Worm (Caenorhabditis elegans) whole organism, L1 larva: ENCODE results near the gene akt-2.
A peak's percentile ranks its signal among the peaks of the same experiment; 100 is the strongest.

Source experiments
- C16A3.4 ChIP-seq: fragments of 150-350 bp; optimal IDR thresholded peaks from 2 replicates; lab custom pipeline; 2014; ENCODE audit warnings: missing biosample characterization, missing genetic modification characterization
- ceh-88 ChIP-seq: fragments of 200-800 bp; sonication (Bioruptor generic); IDR thresholded peaks from 2 replicates; pipeline ENCODE4 v1.3.6; 2022; ENCODE audit warnings: missing genetic modification characterization, missing compliant biosample characterization
- elt-2 ChIP-seq: sonication (generic microtip); optimal IDR thresholded peaks from 2 replicates; lab custom pipeline; 2016; ENCODE audit warnings: missing genetic modification characterization, mild to moderate bottlenecking, inconsistent platforms, missing compliant biosample characterization, missing genetic modification reagents
- elt-3 ChIP-seq, 6 experiments: fragments of 150-350 bp in 1 of 6; sonication (generic microtip); optimal IDR thresholded peaks; 2 replicates each; lab custom pipeline; 2017 to 2018; ENCODE audit warnings: missing biosample characterization in 6 of 6, missing genetic modification characterization in 6 of 6, inconsistent platforms in 1 of 6
- fkh-4 ChIP-seq: sonication (generic microtip); optimal IDR thresholded peaks from 2 replicates; lab custom pipeline; 2016; ENCODE audit warnings: missing compliant biosample characterization, missing genetic modification characterization, borderline replicate concordance
- fkh-8 ChIP-seq: sonication (generic microtip); optimal IDR thresholded peaks from 2 replicates; lab custom pipeline; 2016; ENCODE audit warnings: mild to moderate bottlenecking, missing genetic modification characterization, missing compliant biosample characterization
- hlh-17 ChIP-seq: fragments of 200-800 bp; sonication (Bioruptor generic); optimal IDR thresholded peaks from 2 replicates; lab custom pipeline; 2018; ENCODE audit warnings: missing genetic modification characterization, mild to moderate bottlenecking, missing compliant biosample characterization, moderate library complexity, borderline replicate concordance
- hpl-2 ChIP-seq: fragments of 150-350 bp; optimal IDR thresholded peaks from 2 replicates; lab custom pipeline; 2014; ENCODE audit warnings: missing biosample characterization, missing genetic modification reagents, missing genetic modification characterization
- irx-1 ChIP-seq: sonication (generic microtip); optimal IDR thresholded peaks from 2 replicates; lab custom pipeline; 2016; ENCODE audit warnings: missing genetic modification characterization, missing compliant biosample characterization
- lin-15B ChIP-seq: fragments of 150-350 bp; sonication (generic microtip); optimal IDR thresholded peaks from 3 replicates; lab custom pipeline; 2014; ENCODE audit warnings: missing biosample characterization, missing genetic modification characterization
- lin-35 ChIP-seq, 2 experiments: fragments of 150-350 bp; optimal IDR thresholded peaks; 2 replicates each; lab custom pipeline; 2014; ENCODE audit warnings: missing biosample characterization in 2 of 2, missing genetic modification characterization in 2 of 2, missing genetic modification reagents in 2 of 2
- lsy-2 ChIP-seq, 2 experiments: fragments of 150-350 bp; optimal IDR thresholded peaks; 2 replicates each; lab custom pipeline; 2014; ENCODE audit warnings: missing biosample characterization in 2 of 2, missing genetic modification characterization in 2 of 2
- nhr-12 ChIP-seq: sonication (generic microtip); optimal IDR thresholded peaks from 2 replicates; lab custom pipeline; 2017; ENCODE audit warnings: missing biosample characterization, missing genetic modification characterization
- nhr-237 ChIP-seq: fragments of 150-350 bp; optimal IDR thresholded peaks from 2 replicates; lab custom pipeline; 2014; ENCODE audit warnings: missing biosample characterization, missing genetic modification characterization
- nhr-47 ChIP-seq: sonication (generic microtip); optimal IDR thresholded peaks from 2 replicates; lab custom pipeline; 2016; ENCODE audit warnings: mild to moderate bottlenecking, missing genetic modification characterization, moderate library complexity, missing compliant biosample characterization
- nhr-76 ChIP-seq: sonication (generic microtip); optimal IDR thresholded peaks from 2 replicates; lab custom pipeline; 2017; ENCODE audit warnings: missing biosample characterization, missing genetic modification characterization
- pag-3 ChIP-seq: sonication (generic microtip); optimal IDR thresholded peaks from 2 replicates; lab custom pipeline; 2017; ENCODE audit warnings: missing genetic modification characterization, mild to moderate bottlenecking, missing compliant biosample characterization, antibody characterized with exemption, borderline replicate concordance; ENCODE audit not compliant: insufficient read depth
- pax-3 ChIP-seq: fragments of 200-800 bp; sonication (Bioruptor generic); optimal IDR thresholded peaks from 2 replicates; lab custom pipeline; 2018; ENCODE audit warnings: mild to moderate bottlenecking, missing genetic modification characterization, moderate library complexity, missing compliant biosample characterization
- pqm-1 ChIP-seq: sonication (generic microtip); optimal IDR thresholded peaks from 3 replicates; lab custom pipeline; 2017; ENCODE audit warnings: missing biosample characterization, missing genetic modification characterization
- sptf-1 ChIP-seq: fragments of 150-350 bp; optimal IDR thresholded peaks from 2 replicates; lab custom pipeline; 2014; ENCODE audit warnings: missing biosample characterization, missing genetic modification characterization
- unc-30 ChIP-seq: sonication (generic microtip); optimal IDR thresholded peaks from 2 replicates; lab custom pipeline; 2017; ENCODE audit warnings: missing biosample characterization, missing genetic modification characterization
- unc-62 ChIP-seq: fragments of 150-350 bp; optimal IDR thresholded peaks from 2 replicates; lab custom pipeline; 2014; ENCODE audit warnings: missing biosample characterization, missing genetic modification reagents, missing genetic modification characterization
- unc-98 ChIP-seq: fragments of 200-800 bp; sonication (Bioruptor generic); IDR thresholded peaks from 2 replicates; pipeline ENCODE4 v1.3.6; 2022; ENCODE audit warnings: missing genetic modification characterization, missing compliant biosample characterization
- zip-4 ChIP-seq: fragments of 200-800 bp; sonication (Bioruptor generic); optimal IDR thresholded peaks from 2 replicates; lab custom pipeline; 2018; ENCODE audit warnings: mild to moderate bottlenecking, missing genetic modification characterization, moderate library complexity, missing compliant biosample characterization

Gene akt-2

ce11 chrX:14185631-14186030 lies 38.1 kb downstream of the akt-2 start (continued):
- TF ChIP-seq hlh-17 (GFP tag; lab: Kevin White, UChicago), result no peak
- no peak for TF ChIP-seq unc-30 (tag; lab: Kevin White, UChicago)
- no peak for TF ChIP-seq unc-98 (GFP tag; lab: Robert Waterston, UW)
- TF ChIP-seq irx-1 (tag; lab: Kevin White, UChicago), result no peak
- TF ChIP-seq nhr-237 (tag; lab: Kevin White, UChicago), result no peak
- TF ChIP-seq nhr-76, result no peak
- no peak for TF ChIP-seq ceh-88 (GFP tag; lab: Robert Waterston, UW)
- TF ChIP-seq fkh-8 (tag; lab: Kevin White, UChicago), result peak; percentile 23
- no peak for TF ChIP-seq lin-15B (tag; lab: Kevin White, UChicago)
- TF ChIP-seq sptf-1 (tag; lab: Kevin White, UChicago), result no peak

ce11 chrX:14186466-14186865 lies 39.0 kb downstream of the akt-2 start, which contains the start of gene ceh-36:
Gene ceh-36, minus strand, starts transcription at chrX:14186566.
- no peak for TF ChIP-seq pag-3 (tag; lab: Kevin White, UChicago)
- no peak for TF ChIP-seq fkh-8 (tag; lab: Kevin White, UChicago)
- TF ChIP-seq nhr-47 (tag; lab: Kevin White, UChicago), result no peak
- no peak for TF ChIP-seq fkh-4 (tag; lab: Kevin White, UChicago)
- no peak for TF ChIP-seq nhr-12
- TF ChIP-seq elt-3 (tag; optimal IDR thresholded peaks at IDR 0.05; lab: Kevin White, UChicago), result no peak
- no peak for TF ChIP-seq zip-4
- no peak for TF ChIP-seq pqm-1 (tag; lab: Kevin White, UChicago)
- TF ChIP-seq unc-62 (GFP tag; lab: Kevin White, UChicago), result no peak
- TF ChIP-seq C16A3.4 (tag; lab: Kevin White, UChicago), result no peak
- TF ChIP-seq hpl-2 (GFP tag; lab: Kevin White, UChicago), result no peak
- TF ChIP-seq pax-3, result no peak

ce11 chrX:14194251-14194650 lies 46.8 kb downstream of the akt-2 start:
- TF ChIP-seq nhr-76, result no peak
- peak in 1 of 2 experiments; percentile 54 for TF ChIP-seq lsy-2 (tag; optimal IDR thresholded peaks at IDR 0.05; lab: Kevin White, UChicago)
- TF ChIP-seq lin-35 (GFP tag; optimal IDR thresholded peaks at IDR 0.05; lab: Kevin White, UChicago), result peak in 1 of 2 experiments; percentile 26
- peak; percentile 84 for TF ChIP-seq elt-2
- TF ChIP-seq, all 84 proteins: peak for 3
